Worm (Caenorhabditis elegans) whole organism, L1 larva: ENCODE results near the gene scc-1.

ENCODE experiments used
- Y116A8C.19 ChIP-seq: sonication (generic microtip); optimal IDR thresholded peaks from 2 replicates; lab custom pipeline; 2016; ENCODE audit warnings: missing compliant biosample characterization, missing genetic modification characterization, borderline replicate concordance
- blmp-1 ChIP-seq: fragments of 150-350 bp; optimal IDR thresholded peaks from 2 replicates; lab custom pipeline; 2014; ENCODE audit warnings: missing biosample characterization, missing genetic modification characterization
- ceh-88 ChIP-seq: fragments of 200-800 bp; sonication (Bioruptor generic); IDR thresholded peaks from 2 replicates; pipeline ENCODE4 v1.3.6; 2022; ENCODE audit warnings: missing genetic modification characterization, missing compliant biosample characterization
- efl-3 ChIP-seq: fragments of 200-800 bp; sonication (Bioruptor generic); optimal IDR thresholded peaks from 2 replicates; lab custom pipeline; 2018; ENCODE audit warnings: mild to moderate bottlenecking, missing genetic modification characterization, missing compliant biosample characterization
- elt-3 ChIP-seq, 6 experiments: fragments of 150-350 bp in 1 of 6; sonication (generic microtip); optimal IDR thresholded peaks; 2 replicates each; lab custom pipeline; 2017 to 2018; ENCODE audit warnings: missing biosample characterization in 6 of 6, missing genetic modification characterization in 6 of 6, inconsistent platforms in 1 of 6
- lin-13 ChIP-seq: fragments of 150-350 bp; optimal IDR thresholded peaks from 2 replicates; lab custom pipeline; 2014; ENCODE audit warnings: missing biosample characterization, missing genetic modification reagents, missing genetic modification characterization
- lin-15B ChIP-seq: fragments of 150-350 bp; sonication (generic microtip); optimal IDR thresholded peaks from 3 replicates; lab custom pipeline; 2014; ENCODE audit warnings: missing biosample characterization, missing genetic modification characterization
- nhr-11 ChIP-seq: fragments of 150-350 bp; optimal IDR thresholded peaks from 2 replicates; lab custom pipeline; 2014; ENCODE audit warnings: missing biosample characterization, missing genetic modification characterization
- pag-3 ChIP-seq: sonication (generic microtip); optimal IDR thresholded peaks from 2 replicates; lab custom pipeline; 2017; ENCODE audit warnings: missing genetic modification characterization, mild to moderate bottlenecking, missing compliant biosample characterization, antibody characterized with exemption, borderline replicate concordance; ENCODE audit not compliant: insufficient read depth
- snpc-4 ChIP-seq: fragments of 150-350 bp; optimal IDR thresholded peaks from 2 replicates; lab custom pipeline; 2014; ENCODE audit warnings: missing biosample characterization, missing genetic modification characterization
- tlp-1 ChIP-seq: fragments of 150-350 bp; optimal IDR thresholded peaks from 2 replicates; lab custom pipeline; 2014; ENCODE audit warnings: missing biosample characterization, missing genetic modification characterization
- ztf-4 ChIP-seq: fragments of 150-350 bp; optimal IDR thresholded peaks from 2 replicates; lab custom pipeline; 2014; ENCODE audit warnings: missing biosample characterization, missing genetic modification characterization

ce11 chrII:4733848-4734247 lies 35.3 kb downstream of the scc-1 start, which contains the start of gene F41C3.11:
- TF ChIP-seq snpc-4 (tag; lab: Kevin White, UChicago) (no peak), elt-3 (tag; optimal IDR thresholded peaks at IDR 0.05; lab: Kevin White, UChicago) (no peak), tlp-1 (tag; lab: Kevin White, UChicago) (no peak), lin-15B (no peak), nhr-11 (tag; lab: Kevin White, UChicago) (no peak), blmp-1 (tag; lab: Kevin White, UChicago) (peak; percentile 25), lin-13 (GFP tag; lab: Kevin White, UChicago) (no peak), Y116A8C.19 (no peak), ceh-88 (GFP tag; lab: Robert Waterston, UW) (no peak), efl-3 (GFP tag; lab: Kevin White, UChicago) (no peak), pag-3 (tag; lab: Kevin White, UChicago) (no peak), ztf-4 (tag; lab: Kevin White, UChicago) (no peak)
